Fruit fly (Drosophila melanogaster): ENCODE results near the gene CG33673.

Gene CG33673

dm6 chr2L:1986343-1987280 lies 40.1 kb upstream of the CG33673 start (continued):
- TF ChIP-seq Gsc (GFP tag; IDR thresholded peaks at IDR 0.05) = no peak
- peak; percentile 32 for TF ChIP-seq nmo (GFP tag; optimal IDR thresholded peaks at IDR 0.05)
- peak; percentile 2 for TF ChIP-seq CG13123 (GFP tag; optimal IDR thresholded peaks at IDR 0.05)
- TF ChIP-seq zfh1 (GFP tag; IDR thresholded peaks at IDR 0.05) = peak; percentile 47; the same call in 1 of the 3 replicates
- peak; percentile 7 for TF ChIP-seq CG18011 (GFP tag; optimal IDR thresholded peaks at IDR 0.05)
- no peak for TF ChIP-seq fd64A (GFP tag; optimal IDR thresholded peaks at IDR 0.05)
- TF ChIP-seq Stat92E (GFP tag; optimal IDR thresholded peaks at IDR 0.05) = no peak
- TF ChIP-seq CG8388 (GFP tag; optimal IDR thresholded peaks at IDR 0.05) = no peak
- peak; percentile 17 for TF ChIP-seq sd (tag; optimal IDR thresholded peaks at IDR 0.05)
- TF ChIP-seq Hand (GFP tag; optimal IDR thresholded peaks at IDR 0.05) = peak; percentile 42
- peak; percentile 38; the same call in 1 of the 2 replicates for TF ChIP-seq Drgx (GFP tag; IDR thresholded peaks at IDR 0.05)
- peak; percentile 47 for TF ChIP-seq CG9727 (GFP tag; optimal IDR thresholded peaks at IDR 0.05)
- TF ChIP-seq CG6689 (GFP tag; IDR thresholded peaks at IDR 0.05) = 0 out of 2 replicates have a peak, but pooled peaks have one; percentile 28
- peak; percentile 16 for TF ChIP-seq CG16863 (GFP tag; optimal IDR thresholded peaks at IDR 0.05)
- no peak for TF ChIP-seq pum (GFP tag; optimal IDR thresholded peaks at IDR 0.05)
- TF ChIP-seq peb (GFP tag; IDR thresholded peaks at IDR 0.05) = no peak; the same call in 1 of the 2 replicates
- TF ChIP-seq D19B (GFP tag; optimal IDR thresholded peaks at IDR 0.05) = peak; percentile 53
- TF ChIP-seq CHES-1-like (GFP tag; optimal IDR thresholded peaks at IDR 0.05) = no peak
- TF ChIP-seq Atf6 (GFP tag; IDR thresholded peaks at IDR 0.05) = 0 out of 2 replicates have a peak, but pooled peaks have one; percentile 43
- no peak for TF ChIP-seq Vsx1 (GFP tag; optimal IDR thresholded peaks at IDR 0.05)
- TF ChIP-seq CG6791 (GFP tag; IDR thresholded peaks at IDR 0.05; ENCODE audit: partially characterized antibody) = no peak
- TF ChIP-seq hkb (optimal IDR thresholded peaks at IDR 0.05) = no peak
- TF ChIP-seq hkb (GFP tag; IDR thresholded peaks at IDR 0.05) = peak; percentile 70
- peak in 1 of 2 experiments; percentile 26 for TF ChIP-seq chif (GFP tag; optimal IDR thresholded peaks at IDR 0.05)
- peak; percentile 21 for TF ChIP-seq gcm2 (GFP tag; optimal IDR thresholded peaks at IDR 0.05)
- peak; percentile 49; the same call in 1 of the 2 replicates for TF ChIP-seq CG11085 (GFP tag; IDR thresholded peaks at IDR 0.05)
- peak; percentile 54 for TF ChIP-seq sens (GFP tag)
- peak; percentile 20; the same call in 1 of the 2 replicates for TF ChIP-seq E2f2 (GFP tag; IDR thresholded peaks at IDR 0.05)
- TF ChIP-seq crol (GFP tag; IDR thresholded peaks at IDR 0.05) = no peak
- peak; percentile 36 for TF ChIP-seq CG5245 (GFP tag; optimal IDR thresholded peaks at IDR 0.05)
- TF ChIP-seq ase (GFP tag; IDR thresholded peaks at IDR 0.05) = no peak
- TF ChIP-seq CG6254 (GFP tag; optimal IDR thresholded peaks at IDR 0.05) = no peak
- no peak for TF ChIP-seq NC2β (GFP tag; optimal IDR thresholded peaks at IDR 0.05)
- no peak for TF ChIP-seq jigr1 (GFP tag; IDR thresholded peaks at IDR 0.05)
- no peak for TF ChIP-seq CG33557 (GFP tag; optimal IDR thresholded peaks at IDR 0.05)
- peak in 1 of 2 experiments; percentile 67 for TF ChIP-seq Hr51 (GFP tag; optimal IDR thresholded peaks at IDR 0.05)
- no peak for TF ChIP-seq ato (GFP tag; IDR thresholded peaks at IDR 0.05; ENCODE audit: partially characterized antibody)
- peak; percentile 50 for TF ChIP-seq Hsf (GFP tag; optimal IDR thresholded peaks at IDR 0.05)
- peak; percentile 23 for TF ChIP-seq CG6654 (GFP tag; optimal IDR thresholded peaks at IDR 0.05)
- TF ChIP-seq CG2199 (GFP tag; IDR thresholded peaks at IDR 0.05) = no peak
- TF ChIP-seq B-H1 (GFP tag; IDR thresholded peaks at IDR 0.05) = no peak; the same call in 2 of the 3 replicates
- 0 out of 2 replicates have a peak, but pooled peaks have one; percentile 30 for TF ChIP-seq seq (GFP tag; IDR thresholded peaks at IDR 0.05)
- TF ChIP-seq Doc2 (GFP tag; IDR thresholded peaks at IDR 0.05) = no peak
- no peak for TF ChIP-seq Spps (tag; optimal IDR thresholded peaks at IDR 0.05)
- TF ChIP-seq CG10431 (GFP tag; optimal IDR thresholded peaks at IDR 0.05) = no peak
- TF ChIP-seq Sry-β (GFP tag; optimal IDR thresholded peaks at IDR 0.05) = no peak
- peak; percentile 19 for TF ChIP-seq repo (GFP tag; optimal IDR thresholded peaks at IDR 0.05)
- TF ChIP-seq CG9797 (GFP tag; optimal IDR thresholded peaks at IDR 0.05) = no peak
